In the genomic region with DNA sequence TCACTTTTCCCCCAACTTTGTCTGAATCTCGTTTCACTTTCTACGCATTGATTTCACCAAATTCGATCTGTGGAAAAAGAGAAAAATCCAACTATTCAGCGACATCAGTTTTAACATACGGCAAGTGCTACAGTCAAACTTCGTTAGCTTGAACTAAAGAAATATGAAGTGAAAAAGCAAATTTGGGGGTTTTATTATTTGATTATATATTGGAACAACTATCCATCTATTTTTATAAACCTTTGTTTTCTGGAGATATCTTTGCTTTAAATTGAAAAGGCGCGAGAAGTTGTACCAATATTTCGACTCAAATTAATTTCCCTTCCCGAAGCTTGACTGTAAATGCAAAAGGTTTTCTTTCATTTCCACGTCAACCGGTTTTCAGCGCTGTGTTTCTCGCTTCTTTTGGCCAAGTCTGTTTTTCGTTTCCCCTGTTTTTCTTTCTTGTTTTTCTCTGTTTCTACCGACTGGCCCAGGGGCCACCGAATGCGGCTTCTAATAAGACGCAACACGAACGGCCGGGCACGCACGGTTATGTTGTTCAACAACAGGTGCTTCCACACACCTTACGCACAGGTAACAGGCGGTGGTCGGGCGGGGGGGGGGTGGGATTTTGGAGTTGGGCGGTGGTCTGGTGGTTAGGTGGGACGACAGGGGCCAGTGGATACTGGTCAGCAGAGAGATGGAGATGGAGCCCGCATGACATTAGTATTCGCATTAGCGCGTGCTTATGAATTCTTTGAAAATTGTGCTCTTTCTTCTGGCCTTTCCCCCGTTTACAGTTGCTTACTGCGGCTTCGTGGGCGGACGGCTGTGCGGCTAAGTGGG, we compare ENCODE assay signal across 1 fruit fly cellular context.
TF ChIP-seq lines count a peak whose summit lies in the region.

No protein-coding gene starts in this region.

TF ChIP-seq in whole organism, embryonic, 481 proteins besides CTCF, POLR2A, EP300 and RAD21 (continued from another document):
- peak; percentile 60 for TF ChIP-seq CG8924 (tag; optimal IDR thresholded peaks at IDR 0.05; lab: Kevin White, UChicago)
- TF ChIP-seq wek (GFP tag; optimal IDR thresholded peaks at IDR 0.05; lab: Kevin White, UChicago): no peak
- no peak for TF ChIP-seq hb (GFP tag; IDR thresholded peaks at IDR 0.05; lab: Robert Waterston, UW; ENCODE audit: partially characterized antibody)
- TF ChIP-seq psq (GFP tag; optimal IDR thresholded peaks at IDR 0.05; lab: Kevin White, UChicago): no peak
- no peak for TF ChIP-seq kay (GFP tag; optimal IDR thresholded peaks at IDR 0.05; lab: Kevin White, UChicago)
- TF ChIP-seq Xbp1 (GFP tag; optimal IDR thresholded peaks at IDR 0.05; lab: Kevin White, UChicago): peak; percentile 70
- TF ChIP-seq org-1 (GFP tag; optimal IDR thresholded peaks at IDR 0.05; lab: Kevin White, UChicago): peak; percentile 35
- TF ChIP-seq CG10431 (GFP tag; optimal IDR thresholded peaks at IDR 0.05; lab: Kevin White, UChicago): peak; percentile 31
- peak; percentile 20 for TF ChIP-seq Meics (GFP tag; optimal IDR thresholded peaks at IDR 0.05; lab: Kevin White, UChicago)
- no peak for TF ChIP-seq CG11247 (GFP tag; IDR thresholded peaks at IDR 0.05; lab: Robert Waterston, UW)
- peak; percentile 21 for TF ChIP-seq Nf-YB (GFP tag; optimal IDR thresholded peaks at IDR 0.05; lab: Kevin White, UChicago)
- TF ChIP-seq Taf1 (GFP tag; IDR thresholded peaks at IDR 0.05; lab: Robert Waterston, UW): no peak
- TF ChIP-seq NFAT (GFP tag; IDR thresholded peaks at IDR 0.05; lab: Robert Waterston, UW): no peak
- TF ChIP-seq gcm (GFP tag; optimal IDR thresholded peaks at IDR 0.05; lab: Kevin White, UChicago): peak; percentile 52
- peak in 1 of 3 experiments; percentile 46 for TF ChIP-seq Stat92E (GFP tag; optimal IDR thresholded peaks at IDR 0.05; lab: Kevin White, UChicago)
- no peak for TF ChIP-seq NC2α (GFP tag; optimal IDR thresholded peaks at IDR 0.05; lab: Kevin White, UChicago)
- TF ChIP-seq CG14050 (GFP tag; IDR thresholded peaks at IDR 0.05; lab: Robert Waterston, UW): no peak
- peak; percentile 69 for TF ChIP-seq Oli (tag; optimal IDR thresholded peaks at IDR 0.05; lab: Kevin White, UChicago)
- TF ChIP-seq CG34422 (GFP tag; IDR thresholded peaks at IDR 0.05; lab: Robert Waterston, UW): no peak
- TF ChIP-seq cg (GFP tag; optimal IDR thresholded peaks at IDR 0.05; lab: Kevin White, UChicago): no peak
- peak; percentile 14 for TF ChIP-seq twi (tag; optimal IDR thresholded peaks at IDR 0.05; lab: Kevin White, UChicago)
- TF ChIP-seq prd (optimal IDR thresholded peaks at IDR 0.05; lab: Kevin White, UChicago): no peak
- peak; percentile 50; the same call in 2 of the 3 replicates for TF ChIP-seq prd (GFP tag; IDR thresholded peaks at IDR 0.05; lab: Robert Waterston, UW)
- no peak for TF ChIP-seq CG6791 (GFP tag; IDR thresholded peaks at IDR 0.05; lab: Robert Waterston, UW; ENCODE audit: partially characterized antibody)
- peak; percentile 16; the same call in 1 of the 2 replicates for TF ChIP-seq wor (GFP tag; IDR thresholded peaks at IDR 0.05; lab: Robert Waterston, UW)
- no peak for TF ChIP-seq Tbp (GFP tag; optimal IDR thresholded peaks at IDR 0.05; lab: Kevin White, UChicago)
- no peak for TF ChIP-seq Ravus (GFP tag; IDR thresholded peaks at IDR 0.05; lab: Robert Waterston, UW)
- TF ChIP-seq Hsf (GFP tag; optimal IDR thresholded peaks at IDR 0.05; lab: Kevin White, UChicago): peak; percentile 59
- no peak for TF ChIP-seq Doc2 (GFP tag; IDR thresholded peaks at IDR 0.05; lab: Robert Waterston, UW)
- TF ChIP-seq CG30431 (GFP tag; optimal IDR thresholded peaks at IDR 0.05; lab: Kevin White, UChicago): no peak
- no peak for TF ChIP-seq usp (GFP tag; optimal IDR thresholded peaks at IDR 0.05; lab: Kevin White, UChicago)
- TF ChIP-seq mirr (GFP tag; optimal IDR thresholded peaks at IDR 0.05; lab: Kevin White, UChicago): no peak
- peak; percentile 49 for TF ChIP-seq nerfin-1 (tag; optimal IDR thresholded peaks at IDR 0.05; lab: Kevin White, UChicago)
- TF ChIP-seq tll (GFP tag; optimal IDR thresholded peaks at IDR 0.05; lab: Kevin White, UChicago): no peak
- peak; percentile 28 for TF ChIP-seq CG1602 (GFP tag; optimal IDR thresholded peaks at IDR 0.05; lab: Kevin White, UChicago)
- TF ChIP-seq knrl (GFP tag; IDR thresholded peaks at IDR 0.05; lab: Robert Waterston, UW; ENCODE audit: partially characterized antibody): no peak
- TF ChIP-seq maf-S (GFP tag; optimal IDR thresholded peaks at IDR 0.05; lab: Kevin White, UChicago): no peak
- peak; percentile 35; the same call in 1 of the 2 replicates for TF ChIP-seq onecut (GFP tag; IDR thresholded peaks at IDR 0.05; lab: Robert Waterston, UW)
- TF ChIP-seq CG31365 (tag; optimal IDR thresholded peaks at IDR 0.05; lab: Kevin White, UChicago): no peak
- TF ChIP-seq run (tag; optimal IDR thresholded peaks at IDR 0.05; lab: Kevin White, UChicago): no peak
- TF ChIP-seq Hmr (GFP tag; optimal IDR thresholded peaks at IDR 0.05; lab: Kevin White, UChicago): no peak
- peak; percentile 58 for TF ChIP-seq CG17385 (GFP tag; optimal IDR thresholded peaks at IDR 0.05; lab: Kevin White, UChicago)
- TF ChIP-seq CG11093 (GFP tag; IDR thresholded peaks at IDR 0.05; lab: Robert Waterston, UW): 0 out of 3 replicates have a peak, but pooled peaks have one; percentile 33
- TF ChIP-seq BtbVII (GFP tag; optimal IDR thresholded peaks at IDR 0.05; lab: Kevin White, UChicago): no peak
- TF ChIP-seq CG30020 (tag; optimal IDR thresholded peaks at IDR 0.05; lab: Kevin White, UChicago): peak; percentile 2
- TF ChIP-seq CG10267 (tag; optimal IDR thresholded peaks at IDR 0.05; lab: Kevin White, UChicago): peak; percentile 73
- TF ChIP-seq zfh1 (GFP tag; IDR thresholded peaks at IDR 0.05; lab: Robert Waterston, UW): peak; percentile 76
- no peak for TF ChIP-seq ERR (GFP tag; optimal IDR thresholded peaks at IDR 0.05; lab: Kevin White, UChicago)
- TF ChIP-seq Neu2 (GFP tag; optimal IDR thresholded peaks at IDR 0.05; lab: Kevin White, UChicago; ENCODE audit: borderline replicate concordance): no peak
- TF ChIP-seq CG12236 (GFP tag; optimal IDR thresholded peaks at IDR 0.05; lab: Kevin White, UChicago): peak; percentile 2
- TF ChIP-seq CG7963 (GFP tag; IDR thresholded peaks at IDR 0.05; lab: Robert Waterston, UW; ENCODE audit: partially characterized antibody): no peak
- peak in 1 of 2 experiments; percentile 9 for TF ChIP-seq Hr51 (GFP tag; optimal IDR thresholded peaks at IDR 0.05; lab: Kevin White, UChicago)
- TF ChIP-seq ind (GFP tag; optimal IDR thresholded peaks at IDR 0.05; lab: Kevin White, UChicago): peak; percentile 36
- peak; percentile 23 for TF ChIP-seq Mad (GFP tag; optimal IDR thresholded peaks at IDR 0.05; lab: Kevin White, UChicago)
- no peak for TF ChIP-seq aop (GFP tag; IDR thresholded peaks at IDR 0.05; lab: Robert Waterston, UW)
- TF ChIP-seq Pdp1 (GFP tag; optimal IDR thresholded peaks at IDR 0.05; lab: Kevin White, UChicago): peak in 1 of 2 experiments; percentile 35
- peak; percentile 83 for TF ChIP-seq gem (tag; optimal IDR thresholded peaks at IDR 0.05; lab: Kevin White, UChicago)
